Worm (Caenorhabditis elegans): ENCODE results near the gene oac-30.

ce11 chrII:1214627-1215026, 52.1 kb downstream of the oac-30 start:
- TF ChIP-seq aly-1 (tag; optimal IDR thresholded peaks at IDR 0.05) (no peak), tra-4 (tag; optimal IDR thresholded peaks at IDR 0.05) (no peak), ama-1 (optimal IDR thresholded peaks at IDR 0.05) (no peak), F13C5.2 (tag; optimal IDR thresholded peaks at IDR 0.05) (no peak), hmg-4 (GFP tag; optimal IDR thresholded peaks at IDR 0.05) (no peak), ceh-36 (tag; optimal IDR thresholded peaks at IDR 0.05) (no peak), sea-1 (GFP tag; conservative IDR thresholded peaks at IDR 0.05) (no peak), flt-1 (GFP tag; IDR thresholded peaks at IDR 0.05) (no peak), tbx-37 (GFP tag; conservative IDR thresholded peaks at IDR 0.05) (no peak), ceh-13 (GFP tag; optimal IDR thresholded peaks at IDR 0.05) (no peak), pes-1 (GFP tag; IDR thresholded peaks at IDR 0.05) (no peak), hmbx-1 (tag; optimal IDR thresholded peaks at IDR 0.05) (no peak), tbx-11 (GFP tag; IDR thresholded peaks at IDR 0.05) (no peak), hnd-1 (tag; optimal IDR thresholded peaks at IDR 0.05) (no peak)
